Fruit fly (Drosophila melanogaster): Measurements from ENCODE around the gene Pect.

DNA sequence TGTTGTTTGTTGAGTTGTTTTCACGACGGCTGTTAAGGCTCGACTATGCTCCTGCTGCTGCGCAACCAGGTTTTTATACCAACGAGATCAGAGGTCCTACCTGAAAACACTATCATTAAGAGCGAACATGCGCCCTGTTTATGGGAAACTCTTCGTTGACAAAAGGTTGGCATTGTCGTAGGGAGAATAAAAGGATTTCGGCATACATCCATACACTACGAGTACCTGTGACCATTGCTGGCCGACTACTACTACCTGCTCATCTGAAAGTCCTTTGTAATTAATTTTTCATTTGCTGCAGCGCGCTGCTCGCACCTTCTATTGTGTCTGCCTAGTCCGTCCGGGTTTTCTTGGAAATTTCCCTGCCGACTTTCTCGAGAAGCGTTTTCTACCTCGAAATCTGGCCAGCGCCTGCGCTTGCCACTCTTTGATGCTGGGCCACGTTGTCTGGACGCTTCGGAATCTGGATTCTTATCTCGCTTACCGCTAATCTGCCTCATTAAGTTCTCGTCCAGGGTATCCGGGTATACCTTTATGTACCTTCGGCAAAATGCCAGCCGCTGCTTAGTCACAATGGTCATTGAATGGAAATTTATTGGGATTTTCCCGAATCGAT lies 21.8 kb downstream of the Pect start, which contains the start of gene CG15480:
- TF ChIP-seq CG8478 (optimal IDR thresholded peaks at IDR 0.05) = no peak
- no peak for TF ChIP-seq CTCF (optimal IDR thresholded peaks at IDR 0.05)

All from S2 (cell line).